Fruit fly (Drosophila melanogaster) whole organism, adult: ENCODE results near the gene IPIP.

ENCODE experiments used
- CG11617 ChIP-seq: fragments of 200-800 bp; sonication (Bioruptor generic); optimal IDR thresholded peaks from 2 replicates; lab custom pipeline; 2017; ENCODE audit warnings: mild to moderate bottlenecking, missing biosample characterization, missing genetic modification reagents, missing genetic modification characterization
- CG14711 ChIP-seq: fragments of 200-800 bp; sonication (Bioruptor generic); optimal IDR thresholded peaks from 2 replicates; lab custom pipeline; 2018; ENCODE audit warnings: missing biosample characterization, mild to moderate bottlenecking, missing genetic modification characterization, moderate library complexity
- CG1620 ChIP-seq: fragments of 200-800 bp; sonication (Bioruptor generic); optimal IDR thresholded peaks from 2 replicates; lab custom pipeline; 2016; ENCODE audit warnings: missing biosample characterization, missing genetic modification characterization
- CG33017 ChIP-seq: fragments of 200-800 bp; sonication (Bioruptor generic); optimal IDR thresholded peaks from 2 replicates; lab custom pipeline; 2018; ENCODE audit warnings: missing biosample characterization, mild to moderate bottlenecking, missing genetic modification characterization, moderate library complexity
- CG7101 ChIP-seq: fragments of 200-800 bp; sonication (Bioruptor generic); optimal IDR thresholded peaks from 2 replicates; lab custom pipeline; 2018; ENCODE audit warnings: missing biosample characterization, mild to moderate bottlenecking, missing genetic modification characterization, moderate library complexity
- Clk ChIP-seq: fragments of 200-800 bp; sonication (Bioruptor generic); optimal IDR thresholded peaks from 2 replicates; lab custom pipeline; 2017; ENCODE audit warnings: missing biosample characterization, missing genetic modification characterization
- Mnt ChIP-seq: fragments of 200-800 bp; sonication (Bioruptor generic); optimal IDR thresholded peaks from 2 replicates; lab custom pipeline; 2016; ENCODE audit warnings: missing biosample characterization, mild to moderate bottlenecking, missing genetic modification characterization
- cic ChIP-seq: fragments of 200-800 bp; sonication (Bioruptor generic); optimal IDR thresholded peaks from 2 replicates; lab custom pipeline; 2017; ENCODE audit warnings: missing biosample characterization, mild to moderate bottlenecking, missing genetic modification characterization, moderate library complexity
- cnc ChIP-seq, 2 experiments: fragments of >200 bp; optimal IDR thresholded peaks; 2 replicates each; lab custom pipeline; 2017
- kay ChIP-seq: fragments of 200-800 bp; sonication (Bioruptor generic); peaks from one replicate; lab custom pipeline; 2016; ENCODE audit warnings: missing biosample characterization, missing genetic modification characterization, borderline replicate concordance
- tj ChIP-seq: fragments of 200-800 bp; sonication (Bioruptor generic); optimal IDR thresholded peaks from 3 replicates; lab custom pipeline; 2017; ENCODE audit warnings: missing biosample characterization, mild to moderate bottlenecking, missing genetic modification characterization, moderate library complexity
- toe ChIP-seq: fragments of 200-800 bp; sonication (Bioruptor generic); optimal IDR thresholded peaks from 2 replicates; lab custom pipeline; 2016; ENCODE audit warnings: missing biosample characterization, missing genetic modification characterization

- TF ChIP-seq CG33017 (no peak), Clk (GFP tag; lab: Kevin White, UChicago) (no peak), Mnt (GFP tag; lab: Kevin White, UChicago) (no peak), kay (GFP tag; lab: Kevin White, UChicago) (no peak), toe (GFP tag; lab: Kevin White, UChicago) (no peak), CG7101 (tag; lab: Kevin White, UChicago) (no peak), CG1620 (GFP tag; lab: Kevin White, UChicago) (no peak), CG11617 (no peak), cic (no peak), CG14711 (tag; lab: Kevin White, UChicago) (no peak), tj (no peak), cnc (optimal IDR thresholded peaks at IDR 0.05; lab: Kevin White, UChicago) (no peak)
Measured at dm6 chr2L:6050575-6050974, 2.8 kb downstream of the IPIP start, which contains the start of gene CG9135.
